Fruit fly (Drosophila melanogaster) whole organism, embryonic: ENCODE data around the gene CG10286.

ENCODE experiments used
- ATbp ChIP-seq: fragments of 200-800 bp; sonication (Bioruptor generic); optimal IDR thresholded peaks from 2 replicates; lab custom pipeline; 2017; ENCODE audit warnings: missing biosample characterization, mild to moderate bottlenecking, missing genetic modification characterization, missing genetic modification reagents
- Awh ChIP-seq: fragments of 200-800 bp; sonication (Bioruptor generic); IDR thresholded peaks from 2 replicates; pipeline ENCODE4, ENCODE4 v1.3.6; 2022; ENCODE audit warnings: missing biosample characterization, missing genetic modification characterization
- Bteb2 ChIP-seq: fragments of 200-800 bp; sonication (Bioruptor generic); optimal IDR thresholded peaks from 2 replicates; lab custom pipeline; 2016; ENCODE audit warnings: missing biosample characterization, missing genetic modification characterization
- CG10654 ChIP-seq: fragments of 200-800 bp; sonication (Bioruptor generic); optimal IDR thresholded peaks from 2 replicates; lab custom pipeline; 2016; ENCODE audit warnings: missing biosample characterization, missing genetic modification characterization
- CG11247 ChIP-seq: fragments of 200-800 bp; sonication (Bioruptor generic); IDR thresholded peaks from 2 replicates; pipeline ENCODE4 v1.3.6; 2022; ENCODE audit warnings: missing biosample characterization, missing genetic modification characterization
- CG13424 ChIP-seq: fragments of 200-800 bp; sonication (Bioruptor generic); optimal IDR thresholded peaks from 2 replicates; lab custom pipeline; 2019; ENCODE audit warnings: missing biosample characterization, mild to moderate bottlenecking, missing genetic modification characterization, moderate library complexity
- CG15696 ChIP-seq: fragments of 200-800 bp; sonication (Bioruptor generic); optimal IDR thresholded peaks from 2 replicates; lab custom pipeline; 2019; ENCODE audit warnings: missing biosample characterization, mild to moderate bottlenecking, missing genetic modification characterization, moderate library complexity
- CG17359 ChIP-seq: fragments of 200-800 bp; sonication (Bioruptor generic); optimal IDR thresholded peaks from 3 replicates; lab custom pipeline; 2018; ENCODE audit warnings: missing biosample characterization, mild to moderate bottlenecking, missing genetic modification characterization, moderate library complexity
- CG1832 ChIP-seq: fragments of 200-800 bp; sonication (Bioruptor generic); optimal IDR thresholded peaks from 2 replicates; lab custom pipeline; 2017; ENCODE audit warnings: missing biosample characterization, mild to moderate bottlenecking, missing genetic modification characterization, inconsistent platforms
- CG18619 ChIP-seq: fragments of 200-800 bp; sonication (Bioruptor generic); optimal IDR thresholded peaks from 3 replicates; lab custom pipeline; 2017; ENCODE audit warnings: missing biosample characterization, mild to moderate bottlenecking, missing genetic modification characterization
- CG18764 ChIP-seq: fragments of 200-800 bp; sonication (Bioruptor generic); optimal IDR thresholded peaks from 3 replicates; lab custom pipeline; 2016; ENCODE audit warnings: missing biosample characterization, missing genetic modification characterization
- CG2116 ChIP-seq: fragments of 200-800 bp; sonication (Bioruptor generic); optimal IDR thresholded peaks from 3 replicates; lab custom pipeline; 2018; ENCODE audit warnings: missing biosample characterization, mild to moderate bottlenecking, missing genetic modification characterization
- CG33557 ChIP-seq: fragments of 200-800 bp; sonication (Bioruptor generic); optimal IDR thresholded peaks from 2 replicates; lab custom pipeline; 2019; ENCODE audit warnings: missing biosample characterization, mild to moderate bottlenecking, missing genetic modification characterization, moderate library complexity
- CG34422 ChIP-seq: fragments of 200-800 bp; sonication (Bioruptor generic); IDR thresholded peaks from 3 replicates; pipeline ENCODE4 v1.3.6; 2022; ENCODE audit warnings: missing biosample characterization, missing genetic modification characterization
- CG3847 ChIP-seq: fragments of 200-800 bp; sonication (Bioruptor generic); IDR thresholded peaks from 2 replicates; pipeline ENCODE4 v1.3.6; 2022; ENCODE audit warnings: missing biosample characterization, missing genetic modification characterization
- CG3995 ChIP-seq: fragments of 200-800 bp; sonication (Bioruptor generic); optimal IDR thresholded peaks from 3 replicates; lab custom pipeline; 2016; ENCODE audit warnings: missing biosample characterization, missing genetic modification characterization
- CG4328 ChIP-seq: fragments of 200-800 bp; sonication (Bioruptor generic); optimal IDR thresholded peaks from 3 replicates; lab custom pipeline; 2017; ENCODE audit warnings: missing biosample characterization, missing genetic modification reagents, missing genetic modification characterization
- CG4707 ChIP-seq: fragments of 200-800 bp; sonication (Bioruptor generic); optimal IDR thresholded peaks from 2 replicates; lab custom pipeline; 2018; ENCODE audit warnings: missing biosample characterization, mild to moderate bottlenecking, missing genetic modification characterization, moderate library complexity
- CG4854 ChIP-seq: fragments of 200-800 bp; sonication (Bioruptor generic); optimal IDR thresholded peaks from 2 replicates; lab custom pipeline; 2016; ENCODE audit warnings: missing biosample characterization, missing genetic modification characterization, inconsistent platforms
- CG6683 ChIP-seq: fragments of 200-800 bp; sonication (Bioruptor generic); optimal IDR thresholded peaks from 2 replicates; lab custom pipeline; 2017; ENCODE audit warnings: missing biosample characterization, mild to moderate bottlenecking, missing genetic modification characterization, missing genetic modification reagents
- CG6854 ChIP-seq: fragments of 200-800 bp; sonication (Bioruptor generic); optimal IDR thresholded peaks from 3 replicates; lab custom pipeline; 2017; ENCODE audit warnings: missing biosample characterization, mild to moderate bottlenecking, missing genetic modification characterization
- CG7556 ChIP-seq: fragments of 200-800 bp; sonication (Bioruptor generic); optimal IDR thresholded peaks from 2 replicates; lab custom pipeline; 2017; ENCODE audit warnings: missing biosample characterization, mild to moderate bottlenecking, missing genetic modification characterization
- CG9817 ChIP-seq: fragments of 200-800 bp; sonication (Bioruptor generic); optimal IDR thresholded peaks from 2 replicates; lab custom pipeline; 2018; ENCODE audit warnings: missing biosample characterization, mild to moderate bottlenecking, missing genetic modification characterization, moderate library complexity
- CG9932 ChIP-seq: fragments of 200-800 bp; sonication (Bioruptor generic); IDR thresholded peaks from 2 replicates; pipeline ENCODE4 v1.3.6; 2022; ENCODE audit warnings: missing biosample characterization, missing genetic modification characterization
- CrebB ChIP-seq: fragments of 200-800 bp; sonication (Bioruptor generic); optimal IDR thresholded peaks from 3 replicates; lab custom pipeline; 2018; ENCODE audit warnings: missing biosample characterization, mild to moderate bottlenecking, missing genetic modification characterization
- Doc3 ChIP-seq: fragments of 200-800 bp; sonication (Bioruptor generic); IDR thresholded peaks from 3 replicates; pipeline ENCODE4 v1.3.6; 2022; ENCODE audit warnings: missing biosample characterization, missing genetic modification characterization; ENCODE audit not compliant: partially characterized antibody
- Fer1 ChIP-seq: fragments of 200-800 bp; sonication (Bioruptor generic); optimal IDR thresholded peaks from 2 replicates; lab custom pipeline; 2017; ENCODE audit warnings: missing biosample characterization, mild to moderate bottlenecking, missing genetic modification characterization
- Fer3 ChIP-seq: fragments of 200-800 bp; sonication (Bioruptor generic); optimal IDR thresholded peaks from 2 replicates; lab custom pipeline; 2018; ENCODE audit warnings: missing biosample characterization, mild to moderate bottlenecking, missing genetic modification characterization, moderate library complexity
- MBD-R2 ChIP-seq: fragments of 200-800 bp; sonication (Bioruptor generic); IDR thresholded peaks from 2 replicates; pipeline ENCODE4 v1.3.6; 2022; ENCODE audit warnings: missing biosample characterization, missing genetic modification characterization
- Oli ChIP-seq: fragments of 200-800 bp; sonication (Bioruptor generic); optimal IDR thresholded peaks from 2 replicates; lab custom pipeline; 2018; ENCODE audit warnings: missing biosample characterization, mild to moderate bottlenecking, missing genetic modification characterization, moderate library complexity
- Rfx ChIP-seq: fragments of 200-800 bp; sonication (Bioruptor generic); IDR thresholded peaks from 2 replicates; pipeline ENCODE4 v1.3.6; 2022; ENCODE audit warnings: missing biosample characterization, missing genetic modification characterization
- Sox100B ChIP-seq: fragments of 200-800 bp; sonication (Bioruptor generic); optimal IDR thresholded peaks from 3 replicates; lab custom pipeline; 2018; ENCODE audit warnings: missing biosample characterization, mild to moderate bottlenecking, missing genetic modification characterization
- Spps ChIP-seq: fragments of 200-800 bp; sonication (Bioruptor generic); optimal IDR thresholded peaks from 2 replicates; lab custom pipeline; 2018; ENCODE audit warnings: missing biosample characterization, mild to moderate bottlenecking, missing genetic modification characterization
- Xrp1 ChIP-seq: fragments of 200-800 bp; sonication (Bioruptor generic); IDR thresholded peaks from 2 replicates; pipeline ENCODE4 v1.3.6; 2022; ENCODE audit warnings: missing biosample characterization, missing genetic modification characterization
- ap ChIP-seq: fragments of 200-800 bp; sonication (Bioruptor generic); IDR thresholded peaks from 2 replicates; pipeline ENCODE4 v1.3.6; 2022; ENCODE audit warnings: missing biosample characterization, missing genetic modification characterization
- chinmo ChIP-seq: fragments of 200-800 bp; sonication (Bioruptor generic); IDR thresholded peaks from 4 replicates; pipeline ENCODE4 v1.3.6; 2022; ENCODE audit warnings: missing biosample characterization, missing genetic modification characterization; ENCODE audit not compliant: partially characterized antibody
- chn ChIP-seq: fragments of 200-800 bp; sonication (Bioruptor generic); optimal IDR thresholded peaks from 2 replicates; lab custom pipeline; 2016; ENCODE audit warnings: missing biosample characterization, missing genetic modification characterization
- dpn ChIP-seq, 2 experiments: fragments of 200-800 bp; sonication (Bioruptor generic); optimal IDR thresholded peaks; 3 replicates each; lab custom pipeline; 2016; ENCODE audit warnings: missing biosample characterization in 2 of 2, missing genetic modification characterization in 2 of 2
- fd3F ChIP-seq: fragments of 200-800 bp; sonication (Bioruptor generic); optimal IDR thresholded peaks from 2 replicates; lab custom pipeline; 2018; ENCODE audit warnings: missing biosample characterization, mild to moderate bottlenecking, missing genetic modification characterization, moderate library complexity
- grn ChIP-seq: fragments of 200-800 bp; sonication (Bioruptor generic); optimal IDR thresholded peaks from 3 replicates; lab custom pipeline; 2017; ENCODE audit warnings: missing biosample characterization, missing genetic modification characterization
- her ChIP-seq: fragments of 200-800 bp; sonication (Bioruptor generic); optimal IDR thresholded peaks from 2 replicates; lab custom pipeline; 2016; ENCODE audit warnings: missing biosample characterization, missing genetic modification characterization
- jigr1 ChIP-seq: fragments of 200-800 bp; sonication (Bioruptor generic); IDR thresholded peaks from 3 replicates; pipeline ENCODE4 v1.3.6; 2022; ENCODE audit warnings: missing biosample characterization, missing genetic modification characterization
- kah ChIP-seq: fragments of 200-800 bp; sonication (Bioruptor generic); optimal IDR thresholded peaks from 2 replicates; lab custom pipeline; 2018; ENCODE audit warnings: missing biosample characterization, mild to moderate bottlenecking, missing genetic modification characterization
- lilli ChIP-seq: fragments of 200-800 bp; sonication (Bioruptor generic); optimal IDR thresholded peaks from 3 replicates; lab custom pipeline; 2016; ENCODE audit warnings: missing biosample characterization, missing genetic modification characterization
- sens ChIP-seq: fragments of 200-800 bp; sonication (Bioruptor generic); peaks from one replicate; lab custom pipeline; 2016; ENCODE audit warnings: missing biosample characterization, missing genetic modification characterization
- so ChIP-seq: fragments of 200-800 bp; sonication (Bioruptor generic); IDR thresholded peaks from 3 replicates; pipeline ENCODE4 v1.3.6; 2022; ENCODE audit warnings: missing biosample characterization, missing genetic modification characterization
- sob ChIP-seq: fragments of 200-800 bp; sonication (Bioruptor generic); IDR thresholded peaks from 2 replicates; pipeline ENCODE4 v1.3.6; 2022; ENCODE audit warnings: missing biosample characterization, missing genetic modification characterization
- tll ChIP-seq, 2 experiments: fragments of 200-800 bp in 1 of 2; fragments of >200 bp in 1 of 2; sonication (Bioruptor generic) in 1 of 2; optimal IDR thresholded peaks; 2 replicates each; lab custom pipeline; 2017 to 2019; ENCODE audit warnings: missing biosample characterization in 2 of 2, missing genetic modification characterization in 2 of 2, mild to moderate bottlenecking in 1 of 2, moderate library complexity in 1 of 2

CG10286 gene

DNA sequence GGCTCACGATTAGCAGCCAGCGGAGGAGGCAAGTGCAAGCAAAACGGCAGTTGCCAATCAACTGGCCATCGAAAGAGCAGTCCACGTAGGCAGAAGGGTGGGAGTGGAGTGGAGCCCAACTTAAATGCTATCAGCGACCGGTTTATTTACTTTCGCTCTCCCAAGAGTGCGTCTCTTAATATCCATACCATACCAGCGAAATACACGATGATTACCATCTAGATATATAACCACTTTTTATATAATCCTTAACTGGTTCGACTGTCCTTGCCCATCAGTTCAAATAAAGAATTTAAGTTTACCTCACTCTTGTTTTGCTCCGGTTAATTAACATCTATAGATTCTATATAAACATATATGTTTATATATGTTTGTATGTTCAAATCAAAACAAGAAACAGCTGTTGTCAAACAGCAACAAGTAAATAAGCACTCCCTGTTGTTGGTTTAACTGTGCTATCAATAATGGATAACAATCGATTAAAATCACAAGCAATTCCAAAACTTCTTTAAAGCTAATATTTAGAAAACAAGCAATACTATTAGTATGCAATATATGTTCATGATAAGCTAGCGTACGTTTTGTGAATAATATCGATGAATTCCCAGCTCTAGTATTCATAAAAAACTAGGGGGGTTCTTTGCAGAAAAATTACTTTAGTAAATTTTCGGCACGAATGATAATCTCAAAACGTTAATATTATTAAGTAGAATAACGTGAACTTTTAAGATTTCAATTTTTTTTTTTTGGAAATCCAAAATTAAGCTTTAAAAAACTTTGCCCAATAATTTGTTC lies 4.9 kb downstream of the CG10286 start (continued):
- peak; percentile 38 for TF ChIP-seq Sox100B (GFP tag; lab: Kevin White, UChicago)
- TF ChIP-seq tll (GFP tag; optimal IDR thresholded peaks at IDR 0.05; lab: Kevin White, UChicago), result no peak
- peak; percentile 3 for TF ChIP-seq CG4707 (GFP tag; lab: Kevin White, UChicago)
- TF ChIP-seq Spps, result no peak
- peak; percentile 74 for TF ChIP-seq CG4854 (GFP tag; lab: Kevin White, UChicago)
- TF ChIP-seq dpn (GFP tag; optimal IDR thresholded peaks at IDR 0.05; lab: Kevin White, UChicago), result peak; percentile 4 to 34
- TF ChIP-seq Bteb2 (GFP tag; lab: Kevin White, UChicago), result peak; percentile 24
- peak; percentile 65 for TF ChIP-seq CG7556 (GFP tag; lab: Kevin White, UChicago)
- TF ChIP-seq CG3847 (GFP tag; lab: Robert Waterston, UW), result peak; percentile 8; the same call in 1 of the 2 replicates
- peak; percentile 9 for TF ChIP-seq CG10654 (GFP tag; lab: Kevin White, UChicago)
- peak; percentile 52 for TF ChIP-seq lilli (GFP tag; lab: Kevin White, UChicago)
- TF ChIP-seq sens (GFP tag; lab: Kevin White, UChicago), result peak; percentile 90
- TF ChIP-seq CG9932, result peak; percentile 66
- TF ChIP-seq Xrp1, result peak; percentile 55
- peak; percentile 55; the same call in 1 of the 2 replicates for TF ChIP-seq MBD-R2 (GFP tag; lab: Robert Waterston, UW)
- peak; percentile 68 for TF ChIP-seq grn (GFP tag; lab: Kevin White, UChicago)
- TF ChIP-seq Fer1, result peak; percentile 67
- TF ChIP-seq ap (GFP tag; lab: Robert Waterston, UW), result no peak
- peak; percentile 26; the same call in 2 of the 3 replicates for TF ChIP-seq Doc3 (GFP tag; lab: Robert Waterston, UW)
- TF ChIP-seq kah (GFP tag; lab: Kevin White, UChicago), result peak; percentile 17
- TF ChIP-seq chinmo (GFP tag; lab: Robert Waterston, UW), result 0 out of 4 replicates have a peak, but pooled peaks have one; percentile 19
- TF ChIP-seq Oli, result peak; percentile 10
- peak; percentile 10 for TF ChIP-seq ATbp (GFP tag; lab: Kevin White, UChicago)
- peak; percentile 46 for TF ChIP-seq CG18764 (GFP tag; lab: Kevin White, UChicago)
- 0 out of 2 replicates have a peak, but pooled peaks have one; percentile 52 for TF ChIP-seq CG11247 (GFP tag; lab: Robert Waterston, UW)
- TF ChIP-seq CG9817, result peak; percentile 37
- TF ChIP-seq CG1832 (GFP tag; lab: Kevin White, UChicago), result no peak
- TF ChIP-seq CG6854 (GFP tag; lab: Kevin White, UChicago), result peak; percentile 71
- peak; percentile 52 for TF ChIP-seq CG6683
- peak; percentile 5 for TF ChIP-seq chn (GFP tag; lab: Kevin White, UChicago)
- TF ChIP-seq CG2116 (GFP tag; lab: Kevin White, UChicago), result peak; percentile 63
- TF ChIP-seq jigr1 (GFP tag; lab: Robert Waterston, UW), result no peak
- peak; percentile 43; the same call in 1 of the 3 replicates for TF ChIP-seq CG34422 (GFP tag; lab: Robert Waterston, UW)
- peak; percentile 10 for TF ChIP-seq CG4328 (GFP tag; lab: Kevin White, UChicago)
- peak; percentile 35 for TF ChIP-seq her (GFP tag; lab: Kevin White, UChicago)
- TF ChIP-seq Awh (GFP tag; lab: Robert Waterston, UW), result peak; percentile 66
- peak; percentile 89 for TF ChIP-seq fd3F
- TF ChIP-seq Fer3 (tag; lab: Kevin White, UChicago), result peak; percentile 65
- TF ChIP-seq CrebB (tag; lab: Kevin White, UChicago), result peak; percentile 55
- no peak for TF ChIP-seq CG18619 (GFP tag; lab: Kevin White, UChicago)
- peak; percentile 19 for TF ChIP-seq CG15696 (tag; lab: Kevin White, UChicago)
- peak; percentile 64; the same call in 1 of the 2 replicates for TF ChIP-seq sob
- no peak for TF ChIP-seq so
- peak; percentile 42 for TF ChIP-seq CG13424 (tag; lab: Kevin White, UChicago)
- TF ChIP-seq CG33557 (GFP tag; lab: Kevin White, UChicago), result no peak
- peak; percentile 33 for TF ChIP-seq CG3995 (GFP tag; lab: Kevin White, UChicago)
- peak; percentile 77 for TF ChIP-seq Rfx (GFP tag; lab: Robert Waterston, UW)
- peak; percentile 35 for TF ChIP-seq CG17359 (tag; lab: Kevin White, UChicago)
